Fruit fly (Drosophila melanogaster): Measurements from ENCODE around the gene velo.

dm6 chr3L:6723338-6723737 lies 29.2 kb downstream of the velo start:
- TF ChIP-seq CG11762 (GFP tag; optimal IDR thresholded peaks at IDR 0.05; ENCODE audit: insufficient read depth), result no peak
- TF ChIP-seq net (GFP tag; optimal IDR thresholded peaks at IDR 0.05), result no peak
- no peak for TF ChIP-seq CG31627 (GFP tag; optimal IDR thresholded peaks at IDR 0.05)
- TF ChIP-seq Lpt (GFP tag; optimal IDR thresholded peaks at IDR 0.05), result no peak
- no peak for TF ChIP-seq dsx (GFP tag; optimal IDR thresholded peaks at IDR 0.05; ENCODE audit: poor library complexity, severe bottlenecking)

Data from whole organism, prepupa.